Worm (Caenorhabditis elegans): Measurements from ENCODE around the gene nlp-33.

Gene nlp-33

ce11 chrV:11190983-11191382, 43.8 kb downstream of the nlp-33 start, which contains the start of gene lgc-49:
TSS of gene lgc-49 (plus strand) at chrV:11191283.
- TF ChIP-seq ceh-36 (tag; optimal IDR thresholded peaks at IDR 0.05): no peak
- no peak for TF ChIP-seq scrt-1 (GFP tag; IDR thresholded peaks at IDR 0.05)
- no peak for TF ChIP-seq aly-1 (tag; optimal IDR thresholded peaks at IDR 0.05)
- TF ChIP-seq flt-1 (GFP tag; IDR thresholded peaks at IDR 0.05): no peak
- no peak for TF ChIP-seq F13C5.2 (tag; optimal IDR thresholded peaks at IDR 0.05)
- no peak for TF ChIP-seq ceh-13 (GFP tag; optimal IDR thresholded peaks at IDR 0.05)
- TF ChIP-seq tbx-11 (GFP tag; IDR thresholded peaks at IDR 0.05): no peak
- TF ChIP-seq tra-4 (tag; optimal IDR thresholded peaks at IDR 0.05): no peak
- no peak for TF ChIP-seq sea-1 (GFP tag; conservative IDR thresholded peaks at IDR 0.05)
- no peak for TF ChIP-seq hmbx-1 (tag; optimal IDR thresholded peaks at IDR 0.05)
- no peak for TF ChIP-seq ets-7 (tag; optimal IDR thresholded peaks at IDR 0.05)
- no peak for TF ChIP-seq hmg-4 (GFP tag; optimal IDR thresholded peaks at IDR 0.05)
- no peak for TF ChIP-seq hnd-1 (tag; optimal IDR thresholded peaks at IDR 0.05)
- TF ChIP-seq ama-1 (optimal IDR thresholded peaks at IDR 0.05): no peak
- no peak for TF ChIP-seq pes-1 (GFP tag; IDR thresholded peaks at IDR 0.05)
- no peak for TF ChIP-seq tbx-37 (GFP tag; conservative IDR thresholded peaks at IDR 0.05)
- no peak for TF ChIP-seq B0310.2 (tag; optimal IDR thresholded peaks at IDR 0.05)

- TF ChIP-seq pes-1 (GFP tag; IDR thresholded peaks at IDR 0.05): no peak
Observed at ce11 chrV:11196109-11196508, 49.0 kb downstream of the nlp-33 start, which contains the start of gene clc-6. TSS of gene clc-6 (minus strand) at chrV:11196209.

ce11 chrV:11196631-11197258, 49.6 kb downstream of the nlp-33 start:
- TF ChIP-seq tbx-11 (GFP tag; IDR thresholded peaks at IDR 0.05) (no peak), B0310.2 (tag; optimal IDR thresholded peaks at IDR 0.05) (no peak), ceh-36 (tag; optimal IDR thresholded peaks at IDR 0.05) (no peak), aly-1 (tag; optimal IDR thresholded peaks at IDR 0.05) (no peak), scrt-1 (GFP tag; IDR thresholded peaks at IDR 0.05) (no peak), ama-1 (optimal IDR thresholded peaks at IDR 0.05) (no peak), tbx-37 (GFP tag; conservative IDR thresholded peaks at IDR 0.05) (no peak), ets-7 (tag; optimal IDR thresholded peaks at IDR 0.05) (no peak), hnd-1 (tag; optimal IDR thresholded peaks at IDR 0.05) (no peak)
